Fruit fly (Drosophila melanogaster): ENCODE data around the gene CG15249.

The CG15249 gene

DNA sequence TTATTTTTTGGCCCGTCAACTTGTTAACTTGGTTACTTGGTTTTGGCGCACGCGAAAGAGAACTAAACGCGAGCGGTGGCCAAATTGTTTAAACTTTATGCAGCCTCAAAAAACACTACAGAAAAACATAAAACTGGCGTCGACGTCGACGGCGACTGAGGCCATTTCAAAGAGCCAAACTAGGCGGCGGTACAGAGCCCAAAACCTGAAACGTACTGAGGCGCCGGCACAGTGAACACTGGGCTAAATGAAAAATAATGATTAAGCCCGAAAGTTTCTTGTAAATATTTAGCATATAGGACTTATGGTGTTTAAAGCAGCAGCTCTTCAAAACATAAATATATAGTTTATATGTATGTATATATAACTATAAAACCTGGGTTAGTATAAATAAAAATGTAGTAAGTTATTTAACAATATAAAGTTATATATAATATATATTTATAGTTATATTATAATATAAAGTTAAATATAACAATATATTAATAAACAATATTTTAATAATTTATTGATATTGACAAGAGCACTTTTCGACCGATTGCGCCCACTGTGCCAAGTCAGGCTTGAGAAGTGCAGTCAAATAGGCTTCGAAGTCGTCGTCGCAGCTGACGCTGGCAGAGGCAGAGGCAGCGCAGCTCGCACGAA, at the start of gene CG15249:
Gene CG15249, minus strand, starts transcription at position 51 of the 645 bp plus-strand sequence.
- TF ChIP-seq CG8478 (optimal IDR thresholded peaks at IDR 0.05): no peak
- TF ChIP-seq CTCF (optimal IDR thresholded peaks at IDR 0.05): no peak

DNA sequence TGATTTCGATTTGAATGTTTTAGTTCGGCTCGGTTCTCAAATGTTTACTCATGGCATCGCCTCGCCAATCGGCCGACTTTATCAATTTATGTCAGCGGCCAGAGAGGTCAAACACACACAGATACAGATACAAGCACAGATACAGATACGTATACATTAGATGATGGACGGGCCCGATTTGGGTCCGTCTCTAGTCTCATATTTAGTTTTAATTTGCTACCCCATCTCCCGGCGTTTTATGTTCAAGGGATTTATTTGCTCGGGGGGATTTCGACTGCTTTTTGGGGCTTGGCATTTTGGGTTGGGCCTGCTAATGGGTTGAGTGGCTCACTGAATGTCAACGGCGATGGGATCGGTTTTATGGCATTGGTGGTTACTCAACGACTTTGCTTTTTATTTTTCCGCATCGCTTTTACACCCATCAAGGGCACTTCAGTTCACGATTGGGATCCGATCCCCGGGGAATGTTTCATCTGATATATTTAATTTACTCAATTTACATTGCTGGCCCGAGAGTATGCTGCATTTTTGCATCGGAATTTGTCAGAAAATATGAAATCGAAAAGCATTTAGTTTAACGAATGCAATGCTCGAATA, 33.0 kb upstream of the CG15249 start:
- no peak for TF ChIP-seq CTCF (optimal IDR thresholded peaks at IDR 0.05)

DNA sequence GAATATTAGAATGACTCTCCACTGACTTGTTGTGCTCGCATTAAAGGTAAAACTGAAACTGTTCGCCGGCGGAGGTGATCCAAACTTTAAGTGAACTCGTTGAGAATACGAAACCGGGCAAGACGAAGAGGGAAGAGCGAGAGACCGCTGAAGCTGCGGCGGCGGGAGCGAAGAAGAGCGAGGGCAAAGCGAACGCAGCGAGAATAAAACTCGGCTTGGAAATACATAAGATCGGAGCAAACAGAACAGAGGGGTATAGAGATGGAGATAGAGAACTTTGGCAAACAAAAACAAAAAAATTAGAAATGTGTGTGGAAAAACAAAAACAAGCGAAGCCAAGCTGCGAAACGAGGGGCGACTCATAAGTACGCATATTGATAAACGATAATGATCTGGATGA, 31.5 kb upstream of the CG15249 start, which contains the start of gene Idgf4:
Gene Idgf4, minus strand, starts transcription at position 67 of the 400 bp plus-strand sequence.
- TF ChIP-seq CTCF (optimal IDR thresholded peaks at IDR 0.05): no peak
- no peak for TF ChIP-seq CG8478 (optimal IDR thresholded peaks at IDR 0.05)

DNA sequence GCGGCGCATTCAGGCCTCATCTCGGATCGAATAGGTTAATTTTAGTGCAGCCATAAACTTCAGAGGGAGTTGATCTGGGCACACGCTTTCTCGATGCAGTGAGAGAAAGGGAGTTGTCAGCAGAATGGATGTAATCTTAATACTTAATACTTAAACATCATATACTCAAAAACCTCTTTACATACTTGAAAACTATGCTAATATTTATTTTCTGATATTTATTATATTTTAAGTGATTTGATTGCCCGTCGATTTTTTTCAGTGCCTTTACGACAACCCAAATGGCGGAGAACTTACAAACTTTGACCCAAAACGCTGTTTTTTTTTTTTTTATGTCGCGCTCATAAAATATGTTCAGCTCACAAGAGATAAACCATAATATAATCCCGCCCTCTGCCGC, 12.4 kb upstream of the CG15249 start:
- TF ChIP-seq CTCF (optimal IDR thresholded peaks at IDR 0.05): no peak
- TF ChIP-seq CG8478 (optimal IDR thresholded peaks at IDR 0.05): no peak

DNA sequence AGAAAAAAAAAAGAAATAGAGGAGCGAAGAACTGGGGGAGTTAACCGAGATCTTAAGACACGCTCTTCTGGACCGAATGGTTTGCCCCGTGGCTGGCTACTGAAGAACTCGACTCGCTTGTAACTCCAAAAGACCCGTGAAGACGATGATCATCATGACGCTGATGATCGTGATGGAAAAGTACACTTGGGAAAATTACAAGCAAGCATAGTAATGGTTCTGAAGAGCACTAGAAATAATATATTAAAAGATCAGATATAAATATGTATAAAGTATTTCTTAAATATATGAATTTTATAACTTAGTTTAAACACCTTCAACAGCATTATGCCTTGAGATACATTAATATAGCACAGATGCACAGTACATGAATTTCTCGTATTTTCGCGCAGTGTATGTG, 11.6 kb upstream of the CG15249 start, which contains the start of gene CG1986:
Gene CG1986, minus strand, starts transcription at position 101 of the 400 bp plus-strand sequence.
- TF ChIP-seq CG8478 (optimal IDR thresholded peaks at IDR 0.05): no peak
- TF ChIP-seq CTCF (optimal IDR thresholded peaks at IDR 0.05): no peak

DNA sequence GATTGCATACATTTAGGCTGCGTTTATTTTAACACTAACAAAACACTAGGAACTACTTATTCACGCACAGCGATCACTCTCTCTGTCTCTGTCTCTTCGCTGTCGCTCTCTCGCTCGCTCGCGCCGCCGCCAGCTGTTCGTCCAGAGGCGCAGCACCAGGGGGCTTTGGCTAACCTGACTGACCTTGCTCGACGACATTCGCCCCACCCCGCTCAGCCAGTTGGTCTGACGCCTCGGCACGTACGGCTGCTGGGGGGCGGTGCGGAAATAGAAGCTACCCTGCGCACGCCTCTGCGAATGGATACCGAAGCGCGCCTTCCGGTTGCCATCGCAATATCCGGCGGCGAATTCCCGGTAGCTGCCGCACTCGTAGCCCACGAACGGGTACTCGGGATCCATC, 10.0 kb upstream of the CG15249 start:
- TF ChIP-seq CTCF (optimal IDR thresholded peaks at IDR 0.05) (no peak), CG8478 (optimal IDR thresholded peaks at IDR 0.05) (no peak)

DNA sequence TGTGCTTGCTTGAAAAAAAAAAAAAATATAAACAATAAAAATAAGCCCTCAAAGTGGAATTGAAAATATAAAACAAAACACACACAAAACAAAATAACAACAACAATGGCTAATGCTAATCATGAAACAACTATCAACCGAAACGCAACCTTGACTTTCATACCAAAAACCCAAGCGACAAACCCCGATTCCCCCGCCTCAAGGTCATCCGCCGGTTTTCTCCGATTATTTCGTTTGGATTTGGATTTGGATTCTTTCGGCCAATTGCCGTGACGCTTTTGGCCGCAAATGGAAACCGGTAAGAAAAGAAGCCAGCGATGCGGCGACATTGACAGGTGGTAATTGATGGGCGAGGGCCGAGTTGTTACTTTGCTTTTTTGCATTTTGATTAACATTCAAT, 1.8 kb downstream of the CG15249 start:
- TF ChIP-seq CTCF (optimal IDR thresholded peaks at IDR 0.05) (no peak), CG8478 (optimal IDR thresholded peaks at IDR 0.05) (no peak)

DNA sequence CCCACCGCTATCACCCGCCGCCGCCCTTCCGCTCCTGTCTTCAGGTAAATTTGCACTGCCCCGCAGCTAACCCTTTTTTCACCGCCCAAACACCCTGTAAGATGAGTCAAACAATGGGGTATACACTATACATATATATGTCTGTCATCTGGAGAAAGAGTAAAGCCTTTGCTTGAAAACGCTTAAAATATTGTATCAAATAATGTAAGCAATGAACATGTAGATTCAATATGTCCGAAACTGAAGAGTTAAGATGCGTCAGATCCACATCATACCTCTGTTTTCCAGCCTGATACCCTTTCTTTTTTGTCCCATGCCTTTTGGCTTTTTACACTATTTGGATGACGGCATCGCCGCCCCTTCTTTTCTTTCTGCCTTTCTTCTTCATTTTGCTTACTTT, 6.6 kb downstream of the CG15249 start:
- no peak for TF ChIP-seq CG8478 (optimal IDR thresholded peaks at IDR 0.05)
- TF ChIP-seq CTCF (optimal IDR thresholded peaks at IDR 0.05): no peak

DNA sequence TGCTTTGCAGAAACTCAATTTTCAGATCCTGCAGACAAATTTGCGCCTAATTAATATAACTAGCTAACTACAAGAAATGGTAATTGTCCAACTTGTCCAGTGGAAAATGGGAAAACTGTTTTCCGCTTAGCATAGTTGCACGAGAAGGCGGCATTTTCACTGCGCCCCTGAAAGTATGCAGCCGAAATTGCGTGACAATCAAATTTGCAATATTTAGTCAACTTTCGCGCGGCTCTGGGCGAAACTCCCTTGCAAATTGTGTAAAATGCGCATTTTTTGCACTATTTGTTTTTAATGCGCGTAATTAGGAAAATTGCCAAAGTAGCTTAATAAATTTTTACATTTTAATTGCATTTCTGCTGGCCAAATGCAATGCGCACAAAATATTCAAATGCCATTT, 9.7 kb downstream of the CG15249 start:
- TF ChIP-seq CTCF (optimal IDR thresholded peaks at IDR 0.05): no peak
- TF ChIP-seq CG8478 (optimal IDR thresholded peaks at IDR 0.05): no peak

DNA sequence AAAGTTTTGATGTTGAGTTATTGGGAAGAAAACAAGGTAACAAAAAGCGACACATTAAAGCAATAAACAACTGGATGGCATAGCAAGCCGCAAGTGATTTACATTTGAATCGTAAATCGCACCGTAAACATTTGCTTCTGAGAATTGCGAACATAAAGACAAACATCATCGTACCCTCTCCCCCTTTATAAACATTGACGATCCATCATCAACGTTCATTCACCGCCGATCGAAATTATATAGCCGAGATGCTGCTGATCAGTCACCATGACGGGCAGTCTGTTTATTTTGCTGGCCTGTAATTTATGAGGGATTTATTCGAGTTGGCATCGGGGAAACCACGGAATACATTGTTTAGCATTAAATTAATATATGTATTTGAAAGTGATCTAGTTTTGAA, 14.0 kb downstream of the CG15249 start:
- TF ChIP-seq CG8478 (optimal IDR thresholded peaks at IDR 0.05): no peak
- TF ChIP-seq CTCF (optimal IDR thresholded peaks at IDR 0.05): no peak

DNA sequence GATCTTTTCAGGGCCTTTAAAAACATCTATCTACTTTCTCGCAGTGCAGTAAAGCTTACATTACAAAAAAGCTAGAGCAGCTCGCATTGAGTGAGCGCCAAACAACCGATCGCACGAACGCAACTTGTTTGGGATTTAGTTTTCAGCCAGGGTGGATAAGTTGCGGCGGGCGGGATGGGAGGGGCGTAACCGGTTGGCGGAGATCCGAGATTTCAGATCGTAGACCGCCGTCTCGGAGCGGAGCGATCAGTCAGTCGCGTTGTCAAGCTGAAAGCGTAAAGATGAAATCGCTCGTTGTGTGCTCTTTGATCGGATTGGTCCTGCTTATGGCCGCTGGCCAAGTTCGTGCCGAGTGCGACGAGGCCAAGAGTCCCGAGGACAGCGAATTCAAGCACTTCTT, 15.2 kb downstream of the CG15249 start, which contains the start of gene CG9691:
Gene CG9691, plus strand, starts transcription at position 222 of the 400 bp plus-strand sequence.
- TF ChIP-seq CTCF (optimal IDR thresholded peaks at IDR 0.05): no peak
- no peak for TF ChIP-seq CG8478 (optimal IDR thresholded peaks at IDR 0.05)

DNA sequence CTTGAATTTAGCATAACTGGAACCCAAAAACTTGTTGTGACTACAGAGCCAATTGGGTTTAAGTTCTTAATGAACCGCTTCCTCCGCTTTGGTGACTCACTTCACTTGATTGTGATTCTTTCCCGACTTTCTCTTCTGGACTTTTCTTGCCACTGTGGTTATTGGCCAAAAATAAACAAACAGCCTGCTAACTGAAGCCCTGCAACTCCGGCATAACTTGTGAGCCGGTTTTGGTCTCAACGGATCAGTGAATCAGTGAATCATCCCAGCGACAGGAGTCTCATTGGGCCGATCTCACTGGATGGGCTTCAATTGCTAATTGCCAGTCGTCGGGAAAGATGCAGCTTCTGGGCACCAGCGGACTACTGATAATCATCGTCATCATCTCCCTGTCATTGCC, 16.5 kb downstream of the CG15249 start:
- TF ChIP-seq CG8478 (optimal IDR thresholded peaks at IDR 0.05): no peak
- no peak for TF ChIP-seq CTCF (optimal IDR thresholded peaks at IDR 0.05)

DNA sequence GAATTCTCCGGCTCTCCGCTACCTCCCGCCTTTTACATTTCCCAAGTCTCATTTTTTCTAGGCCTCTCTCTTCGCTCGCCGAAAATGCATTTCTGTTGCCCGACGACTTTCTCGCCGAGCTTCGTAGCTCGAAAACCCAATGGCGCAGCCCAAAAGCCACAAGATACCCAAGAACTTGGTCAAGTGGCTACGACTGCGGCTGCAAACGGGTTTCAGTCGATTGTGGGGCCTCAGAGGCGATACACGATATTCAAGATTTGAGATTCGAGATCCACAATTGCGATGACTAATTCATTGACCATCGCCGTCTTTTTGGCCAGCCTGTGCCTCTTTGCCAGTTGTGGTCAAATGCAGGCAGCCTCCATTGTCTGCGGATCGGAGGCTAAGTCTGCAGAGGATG, 17.6 kb downstream of the CG15249 start, which contains the start of gene CG9689:
Gene CG9689, plus strand, starts transcription at position 208 of the 400 bp plus-strand sequence.
- no peak for TF ChIP-seq CTCF (optimal IDR thresholded peaks at IDR 0.05)
- TF ChIP-seq CG8478 (optimal IDR thresholded peaks at IDR 0.05): no peak

DNA sequence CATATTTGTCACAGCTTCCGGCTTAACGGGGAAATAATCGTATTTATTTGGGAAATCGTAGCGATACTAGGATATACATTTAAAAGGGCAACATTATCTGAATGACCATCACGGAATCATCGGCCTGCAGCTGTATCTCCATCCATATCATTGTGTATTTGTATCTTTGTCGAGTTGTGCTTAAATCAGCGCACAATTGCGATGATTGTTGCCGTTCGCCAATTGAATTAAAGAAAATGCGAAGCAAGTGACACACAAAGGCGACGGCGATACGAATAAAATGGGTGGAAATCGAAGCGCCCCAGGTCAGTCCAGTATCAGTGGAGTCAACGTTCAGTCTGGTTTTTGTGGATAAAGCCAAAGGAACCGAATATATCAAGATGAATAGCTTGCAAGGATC, 19.8 kb downstream of the CG15249 start, which contains the start of gene CG9686:
Gene CG9686, plus strand, starts transcription at position 301 of the 400 bp plus-strand sequence.
- no peak for TF ChIP-seq CG8478 (optimal IDR thresholded peaks at IDR 0.05)
- TF ChIP-seq CTCF (optimal IDR thresholded peaks at IDR 0.05): no peak

DNA sequence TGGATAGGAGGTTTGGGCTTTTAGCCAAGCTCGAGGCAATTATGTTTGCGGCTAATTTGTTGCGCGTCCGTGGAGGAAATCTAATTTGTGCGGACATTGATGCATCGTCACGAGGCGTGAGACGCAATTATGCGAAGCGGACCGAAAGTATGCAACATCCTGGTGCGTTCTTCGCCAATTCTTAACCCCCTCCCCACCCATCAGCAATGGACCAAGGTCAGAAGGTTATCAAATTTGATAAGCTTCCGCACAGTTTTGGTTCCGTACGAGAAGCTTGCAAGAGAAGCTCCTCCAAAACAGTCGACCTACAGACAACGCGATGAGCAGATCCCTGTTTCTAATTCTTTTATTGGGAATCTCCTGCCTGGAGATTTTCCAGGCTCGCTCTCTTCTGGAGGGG, 21.3 kb downstream of the CG15249 start, which contains the start of gene CG1468:
Gene CG1468, plus strand, starts transcription at position 298 of the 400 bp plus-strand sequence.
- TF ChIP-seq CTCF (optimal IDR thresholded peaks at IDR 0.05): no peak
- TF ChIP-seq CG8478 (optimal IDR thresholded peaks at IDR 0.05): no peak

DNA sequence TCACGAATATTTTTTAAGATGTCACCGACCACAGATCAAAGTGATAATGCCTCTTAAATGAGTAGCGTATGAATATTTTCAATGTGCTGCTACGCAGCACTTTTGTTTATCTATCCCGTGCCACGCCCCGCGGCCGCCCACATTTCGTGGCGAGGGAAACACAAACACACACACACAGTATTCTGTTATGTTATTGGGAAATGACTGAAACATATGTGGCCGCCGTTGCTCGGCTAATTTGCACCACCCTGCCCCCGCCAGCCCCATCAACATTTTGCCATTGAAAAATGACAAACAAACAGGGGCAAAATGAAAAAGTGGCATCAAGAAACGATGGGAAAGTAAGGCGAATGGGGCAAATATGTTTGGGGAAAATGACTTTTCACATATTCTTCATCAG, 22.1 kb downstream of the CG15249 start:
- no peak for TF ChIP-seq CG8478 (optimal IDR thresholded peaks at IDR 0.05)
- no peak for TF ChIP-seq CTCF (optimal IDR thresholded peaks at IDR 0.05)

Data from S2 (cell line).